Fruit fly (Drosophila melanogaster): ENCODE results near the gene CG2004.
A peak's percentile ranks its signal among the peaks of the same experiment; 100 is the strongest.

DNA sequence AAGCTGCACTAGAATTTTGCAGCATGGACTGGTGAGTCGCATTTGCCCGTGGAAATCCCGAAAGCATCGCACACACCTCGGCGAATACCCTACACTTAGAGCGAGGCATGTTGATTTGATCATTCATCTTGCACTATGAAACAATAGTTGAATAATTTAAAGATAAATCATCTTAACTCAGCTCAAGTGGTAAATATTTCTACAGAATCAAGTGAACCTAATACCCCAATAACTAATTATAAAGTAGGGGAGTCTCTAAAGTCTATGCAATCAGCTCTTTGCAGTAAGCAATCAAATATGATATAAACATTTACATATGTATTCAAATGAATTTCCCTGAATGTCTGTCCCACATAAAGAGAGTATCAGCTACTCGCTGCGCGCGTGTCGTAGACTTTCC, 37.3 kb downstream of the CG2004 start:
- TF ChIP-seq cyc (GFP tag; optimal IDR thresholded peaks at IDR 0.05) (peak; percentile 35), CG16779 (tag; optimal IDR thresholded peaks at IDR 0.05) (peak; percentile 61), CG15336 (GFP tag; IDR thresholded peaks at IDR 0.05) (peak; percentile 52), fd59A (GFP tag; optimal IDR thresholded peaks at IDR 0.05) (no peak), Eip93F (GFP tag; optimal IDR thresholded peaks at IDR 0.05) (peak; percentile 76), CG6163 (GFP tag; IDR thresholded peaks at IDR 0.05) (peak; percentile 89), Gug (GFP tag; IDR thresholded peaks at IDR 0.05) (peak; percentile 49)

Data from whole organism, prepupa.